Worm (Caenorhabditis elegans): Measurements from ENCODE around the gene T18D3.1.

The T18D3.1 gene

ce11 chrX:12407297-12407696 is 47.2 kb upstream of the T18D3.1 start:
- TF ChIP-seq ceh-22 (tag; optimal IDR thresholded peaks at IDR 0.05): no peak
- TF ChIP-seq ceh-9 (tag; optimal IDR thresholded peaks at IDR 0.05): no peak
- no peak for TF ChIP-seq fkh-6 (tag; optimal IDR thresholded peaks at IDR 0.05)
- TF ChIP-seq ref-2 (tag; optimal IDR thresholded peaks at IDR 0.05): peak; percentile 57
- peak; percentile 30 for TF ChIP-seq hlh-6 (tag; optimal IDR thresholded peaks at IDR 0.05)
- TF ChIP-seq ceh-6 (GFP tag; optimal IDR thresholded peaks at IDR 0.05): peak; percentile 11
- TF ChIP-seq C08G9.2 (tag; optimal IDR thresholded peaks at IDR 0.05): no peak
- no peak for TF ChIP-seq elt-4 (tag; optimal IDR thresholded peaks at IDR 0.05)
- TF ChIP-seq sdc-2 (tag; optimal IDR thresholded peaks at IDR 0.05): peak; percentile 8
- peak; percentile 28 for TF ChIP-seq madf-2 (tag; optimal IDR thresholded peaks at IDR 0.05)
- TF ChIP-seq rnt-1 (tag; optimal IDR thresholded peaks at IDR 0.05): no peak
- no peak for TF ChIP-seq hlh-15 (tag; optimal IDR thresholded peaks at IDR 0.05)
- peak; percentile 12 for TF ChIP-seq fax-1 (tag; optimal IDR thresholded peaks at IDR 0.05)
- peak; percentile 19 for TF ChIP-seq fkh-10 (GFP tag; optimal IDR thresholded peaks at IDR 0.05)
- TF ChIP-seq ttx-3 (tag; optimal IDR thresholded peaks at IDR 0.05): no peak
- no peak for TF ChIP-seq ceh-24 (tag; optimal IDR thresholded peaks at IDR 0.05)
- TF ChIP-seq ama-1 (optimal IDR thresholded peaks at IDR 0.05): no peak
- no peak for TF ChIP-seq T23F11.4 (GFP tag; optimal IDR thresholded peaks at IDR 0.05)
- peak; percentile 88 for TF ChIP-seq ceh-31 (tag; optimal IDR thresholded peaks at IDR 0.05)
- peak; percentile 100 for TF ChIP-seq unc-42 (tag; optimal IDR thresholded peaks at IDR 0.05)
- no peak for TF ChIP-seq pha-2 (tag; optimal IDR thresholded peaks at IDR 0.05)
- TF ChIP-seq dmd-4 (tag; optimal IDR thresholded peaks at IDR 0.05; ENCODE audit: borderline replicate concordance): no peak
- TF ChIP-seq ceh-14 (tag; optimal IDR thresholded peaks at IDR 0.05): peak; percentile 37
- peak; percentile 22 for TF ChIP-seq F13H6.1 (tag; optimal IDR thresholded peaks at IDR 0.05)
- TF ChIP-seq hlh-30 (tag; optimal IDR thresholded peaks at IDR 0.05; ENCODE audit: insufficient read depth): no peak
- no peak for TF ChIP-seq hlh-8 (tag; optimal IDR thresholded peaks at IDR 0.05)
- no peak for TF ChIP-seq ceh-48 (tag; optimal IDR thresholded peaks at IDR 0.05)
- no peak for TF ChIP-seq ceh-19 (GFP tag; optimal IDR thresholded peaks at IDR 0.05)
- no peak for TF ChIP-seq ztf-16 (tag; optimal IDR thresholded peaks at IDR 0.05)
- TF ChIP-seq tbx-2 (tag; optimal IDR thresholded peaks at IDR 0.05): peak; percentile 47
- no peak for TF ChIP-seq elt-2 (tag; optimal IDR thresholded peaks at IDR 0.05)
- TF ChIP-seq gmeb-2 (tag; optimal IDR thresholded peaks at IDR 0.05): peak; percentile 34
- TF ChIP-seq zip-5 (tag; optimal IDR thresholded peaks at IDR 0.05): no peak
- TF ChIP-seq ceh-30 (tag; optimal IDR thresholded peaks at IDR 0.05): no peak
- TF ChIP-seq pax-1 (tag; optimal IDR thresholded peaks at IDR 0.05): no peak
- no peak for TF ChIP-seq unc-86 (tag; optimal IDR thresholded peaks at IDR 0.05)
- peak; percentile 23 for TF ChIP-seq sox-4 (tag; optimal IDR thresholded peaks at IDR 0.05)
- TF ChIP-seq ceh-18 (tag; optimal IDR thresholded peaks at IDR 0.05): peak; percentile 41
- peak; percentile 16 for TF ChIP-seq syd-9 (tag; optimal IDR thresholded peaks at IDR 0.05)
- TF ChIP-seq hlh-13 (GFP tag; optimal IDR thresholded peaks at IDR 0.05): peak; percentile 26
- TF ChIP-seq nfya-1 (tag; optimal IDR thresholded peaks at IDR 0.05): peak; percentile 42

- TF ChIP-seq che-1 (tag; optimal IDR thresholded peaks at IDR 0.05) (no peak), hlh-6 (tag; optimal IDR thresholded peaks at IDR 0.05) (no peak), F13H6.1 (tag; optimal IDR thresholded peaks at IDR 0.05) (no peak), ets-4 (tag; optimal IDR thresholded peaks at IDR 0.05) (no peak), hlh-8 (tag; optimal IDR thresholded peaks at IDR 0.05) (no peak), tbx-7 (tag; optimal IDR thresholded peaks at IDR 0.05) (no peak), pha-2 (tag; optimal IDR thresholded peaks at IDR 0.05) (no peak), ceh-34 (tag; optimal IDR thresholded peaks at IDR 0.05) (no peak), unc-55 (GFP tag; optimal IDR thresholded peaks at IDR 0.05) (no peak), ceh-14 (tag; optimal IDR thresholded peaks at IDR 0.05) (no peak), eyg-1 (tag; optimal IDR thresholded peaks at IDR 0.05) (no peak), Y22D7AL.16 (tag; optimal IDR thresholded peaks at IDR 0.05) (no peak), npax-4 (tag; optimal IDR thresholded peaks at IDR 0.05) (no peak)
Measured at ce11 chrX:12413941-12414340, 40.6 kb upstream of the T18D3.1 start, which contains the start of gene lin-2. Gene lin-2 (minus strand): TSS chrX:12414041.

Measured in whole organism, late embryonic.